Worm (Caenorhabditis elegans): Measurements from ENCODE around the gene W04H10.6.
A peak's percentile ranks its signal among the peaks of the same experiment; 100 is the strongest.
"Not testable (repeated sequence)": the region's sequence is repeated elsewhere in the genome, so short reads cannot be mapped to it uniquely, and the experiment has no call there.

Gene W04H10.6

ce11 chrII:601305-601704 lies 6.9 kb downstream of the W04H10.6 start:
- TF ChIP-seq pha-4 (tag; optimal IDR thresholded peaks at IDR 0.05) (peak; percentile 51), lsy-2 (tag; optimal IDR thresholded peaks at IDR 0.05) (no peak), ces-1 (GFP tag; optimal IDR thresholded peaks at IDR 0.05) (peak; percentile 32)

- TF ChIP-seq unc-120 (tag; optimal IDR thresholded peaks at IDR 0.05; ENCODE audit: poor library complexity, severe bottlenecking) (no peak), ceh-83 (GFP tag; optimal IDR thresholded peaks at IDR 0.05) (no peak), drap-1 (GFP tag; optimal IDR thresholded peaks at IDR 0.05) (no peak), ceh-43 (GFP tag; optimal IDR thresholded peaks at IDR 0.05) (no peak), tbx-8 (GFP tag; optimal IDR thresholded peaks at IDR 0.05) (no peak), nhr-2 (tag; optimal IDR thresholded peaks at IDR 0.05) (no peak), sem-2 (GFP tag; optimal IDR thresholded peaks at IDR 0.05) (no peak), mls-2 (tag; optimal IDR thresholded peaks at IDR 0.05) (no peak), zip-8 (tag; optimal IDR thresholded peaks at IDR 0.05) (no peak), hlh-1 (tag; optimal IDR thresholded peaks at IDR 0.05) (no peak), flh-1 (GFP tag; optimal IDR thresholded peaks at IDR 0.05) (no peak), lin-13 (tag; optimal IDR thresholded peaks at IDR 0.05) (no peak), elt-3 (tag; optimal IDR thresholded peaks at IDR 0.05) (no peak), mab-5 (tag; optimal IDR thresholded peaks at IDR 0.05) (no peak), nhr-12 (tag; optimal IDR thresholded peaks at IDR 0.05) (no peak), ceh-39 (tag; optimal IDR thresholded peaks at IDR 0.05) (no peak), lin-32 (GFP tag; optimal IDR thresholded peaks at IDR 0.05) (no peak), bed-3 (GFP tag; optimal IDR thresholded peaks at IDR 0.05) (no peak), nhr-237 (tag; optimal IDR thresholded peaks at IDR 0.05) (no peak), sptf-1 (tag; optimal IDR thresholded peaks at IDR 0.05) (no peak)
Measured at ce11 chrII:596702-597101, 11.5 kb downstream of the W04H10.6 start.

- TF ChIP-seq mep-1, lin-13, lsy-2 (tag; optimal IDR thresholded peaks at IDR 0.05): not testable (repeated sequence)
Measured at ce11 chrII:593221-593620, 15.0 kb downstream of the W04H10.6 start, which contains the start of gene W08F4.1. TSS of gene W08F4.1 (plus strand) at chrII:593521.

- TF ChIP-seq snpc-4 (tag; optimal IDR thresholded peaks at IDR 0.05) (no peak), lin-32 (GFP tag; optimal IDR thresholded peaks at IDR 0.05) (no peak), unc-39 (tag; optimal IDR thresholded peaks at IDR 0.05) (no peak), ceh-39 (tag; optimal IDR thresholded peaks at IDR 0.05) (no peak), bed-3 (GFP tag; optimal IDR thresholded peaks at IDR 0.05) (no peak), drap-1 (GFP tag; optimal IDR thresholded peaks at IDR 0.05) (no peak), ces-1 (GFP tag; optimal IDR thresholded peaks at IDR 0.05) (no peak), hlh-1 (tag; optimal IDR thresholded peaks at IDR 0.05) (no peak), tbx-8 (GFP tag; optimal IDR thresholded peaks at IDR 0.05) (no peak), nhr-12 (tag; optimal IDR thresholded peaks at IDR 0.05) (no peak), sem-2 (GFP tag; optimal IDR thresholded peaks at IDR 0.05) (no peak), nhr-2 (tag; optimal IDR thresholded peaks at IDR 0.05) (no peak), ceh-83 (GFP tag; optimal IDR thresholded peaks at IDR 0.05) (no peak), nhr-76 (tag; optimal IDR thresholded peaks at IDR 0.05) (no peak)
Measured at ce11 chrII:591110-591509, 17.1 kb downstream of the W04H10.6 start, which contains the start of gene W08F4.10. TSS of gene W08F4.10 (minus strand) at chrII:591210.

ce11 chrII:587533-587932 lies 20.7 kb downstream of the W04H10.6 start, which contains the start of gene fbxb-34:
TSS of gene fbxb-34 (plus strand) at chrII:587833.
- TF ChIP-seq flh-1 (GFP tag; optimal IDR thresholded peaks at IDR 0.05) (no peak), nhr-28 (tag; optimal IDR thresholded peaks at IDR 0.05) (no peak), lin-13 (tag; optimal IDR thresholded peaks at IDR 0.05) (no peak), cnd-1 (tag; optimal IDR thresholded peaks at IDR 0.05) (no peak), sem-2 (GFP tag; optimal IDR thresholded peaks at IDR 0.05) (no peak), pha-4 (tag; optimal IDR thresholded peaks at IDR 0.05) (no peak), ham-2 (GFP tag; optimal IDR thresholded peaks at IDR 0.05) (no peak), mls-2 (tag; optimal IDR thresholded peaks at IDR 0.05) (no peak), nhr-12 (tag; optimal IDR thresholded peaks at IDR 0.05) (no peak), drap-1 (GFP tag; optimal IDR thresholded peaks at IDR 0.05) (no peak), sptf-1 (tag; optimal IDR thresholded peaks at IDR 0.05) (no peak), ztf-11 (tag; optimal IDR thresholded peaks at IDR 0.05) (no peak), unc-62 (GFP tag; optimal IDR thresholded peaks at IDR 0.05) (no peak), tbx-8 (GFP tag; optimal IDR thresholded peaks at IDR 0.05) (no peak), elt-3 (tag; optimal IDR thresholded peaks at IDR 0.05) (no peak), blmp-1 (tag; optimal IDR thresholded peaks at IDR 0.05) (no peak), ces-1 (GFP tag; optimal IDR thresholded peaks at IDR 0.05) (no peak)
